Fruit fly (Drosophila melanogaster) whole organism, prepupa: ENCODE results near the gene COX7AL2.

Source experiments
- Blimp-1 ChIP-seq: fragments of 200-800 bp; sonication (Bioruptor generic); optimal IDR thresholded peaks from 3 replicates; lab custom pipeline; 2017; ENCODE audit warnings: missing biosample characterization, missing genetic modification characterization, mild to moderate bottlenecking, moderate library complexity, missing genetic modification reagents
- CG10631 ChIP-seq: fragments of 200-800 bp; sonication (Bioruptor generic); optimal IDR thresholded peaks from 2 replicates; lab custom pipeline; 2016; ENCODE audit warnings: missing biosample characterization, missing genetic modification characterization
- CG11294 ChIP-seq: fragments of 200-800 bp; sonication (Bioruptor generic); IDR thresholded peaks from 2 replicates; pipeline ENCODE4 v1.3.6; 2022; ENCODE audit warnings: missing biosample characterization, missing genetic modification characterization
- CG11902 ChIP-seq: fragments of 200-800 bp; sonication (Bioruptor generic); optimal IDR thresholded peaks from 3 replicates; lab custom pipeline; 2016; ENCODE audit warnings: missing biosample characterization, missing genetic modification characterization
- CG15336 ChIP-seq: fragments of 200-800 bp; sonication (Bioruptor generic); IDR thresholded peaks from 2 replicates; pipeline ENCODE4 v1.3.6; 2022; ENCODE audit warnings: missing biosample characterization, missing genetic modification characterization
- CG1621 ChIP-seq: fragments of 200-800 bp; sonication (Bioruptor generic); optimal IDR thresholded peaks from 3 replicates; lab custom pipeline; 2018; ENCODE audit warnings: missing biosample characterization, mild to moderate bottlenecking, missing genetic modification characterization
- CG16779 ChIP-seq: fragments of 200-800 bp; sonication (Bioruptor generic); optimal IDR thresholded peaks from 3 replicates; lab custom pipeline; 2017; ENCODE audit warnings: missing biosample characterization, mild to moderate bottlenecking, missing genetic modification characterization
- CG31627 ChIP-seq: fragments of 200-800 bp; sonication (Bioruptor generic); optimal IDR thresholded peaks from 3 replicates; lab custom pipeline; 2016; ENCODE audit warnings: missing biosample characterization, missing genetic modification characterization
- CG32006 ChIP-seq: fragments of 200-800 bp; sonication (Bioruptor generic); optimal IDR thresholded peaks from 3 replicates; lab custom pipeline; 2017; ENCODE audit warnings: missing biosample characterization, mild to moderate bottlenecking, missing genetic modification characterization
- CG34406 ChIP-seq: fragments of 200-800 bp; sonication (Bioruptor generic); optimal IDR thresholded peaks from 3 replicates; lab custom pipeline; 2016; ENCODE audit warnings: missing biosample characterization, missing genetic modification characterization
- CG3919 ChIP-seq: fragments of 200-800 bp; sonication (Bioruptor generic); optimal IDR thresholded peaks from 3 replicates; lab custom pipeline; 2016; ENCODE audit warnings: missing biosample characterization, missing genetic modification characterization
- CG6163 ChIP-seq: fragments of 200-800 bp; sonication (Bioruptor generic); IDR thresholded peaks from 3 replicates; pipeline ENCODE4 v1.3.6; 2022; ENCODE audit warnings: missing biosample characterization, missing genetic modification characterization
- CG6792 ChIP-seq: fragments of 200-800 bp; sonication (Bioruptor generic); optimal IDR thresholded peaks from 3 replicates; lab custom pipeline; 2016; ENCODE audit warnings: missing biosample characterization, missing genetic modification characterization
- CG6808 ChIP-seq: fragments of 200-800 bp; sonication (Bioruptor generic); optimal IDR thresholded peaks from 3 replicates; lab custom pipeline; 2017; ENCODE audit warnings: missing biosample characterization, missing genetic modification characterization, mild to moderate bottlenecking, moderate library complexity, missing genetic modification reagents
- CG6854 ChIP-seq: fragments of 200-800 bp; sonication (Bioruptor generic); optimal IDR thresholded peaks from 2 replicates; lab custom pipeline; 2017; ENCODE audit warnings: missing biosample characterization, mild to moderate bottlenecking, missing genetic modification characterization
- CG7368 ChIP-seq: fragments of 200-800 bp; sonication (Bioruptor generic); optimal IDR thresholded peaks from 3 replicates; lab custom pipeline; 2016; ENCODE audit warnings: missing biosample characterization, missing genetic modification characterization
- CG8119 ChIP-seq: fragments of 200-800 bp; sonication (Bioruptor generic); IDR thresholded peaks from 3 replicates; pipeline ENCODE4 v1.3.6; 2022; ENCODE audit warnings: missing biosample characterization, missing genetic modification characterization
- CG8632 ChIP-seq: fragments of 200-800 bp; sonication (Bioruptor generic); optimal IDR thresholded peaks from 3 replicates; lab custom pipeline; 2016; ENCODE audit warnings: missing biosample characterization, missing genetic modification characterization
- CG9139 ChIP-seq: fragments of 200-800 bp; sonication (Bioruptor generic); optimal IDR thresholded peaks from 3 replicates; lab custom pipeline; 2017; ENCODE audit warnings: missing biosample characterization, mild to moderate bottlenecking, missing genetic modification characterization
- Eip75B ChIP-seq: fragments of 200-800 bp; sonication (Bioruptor generic); optimal IDR thresholded peaks from 3 replicates; lab custom pipeline; 2016; ENCODE audit warnings: missing biosample characterization, missing genetic modification characterization
- Ets21C ChIP-seq: fragments of 200-800 bp; sonication (Bioruptor generic); optimal IDR thresholded peaks from 3 replicates; lab custom pipeline; 2016; ENCODE audit warnings: missing biosample characterization, missing genetic modification characterization
- Ets96B ChIP-seq: fragments of 200-800 bp; optimal IDR thresholded peaks from 2 replicates; lab custom pipeline; 2019; ENCODE audit warnings: missing biosample characterization, mild to moderate bottlenecking, missing genetic modification characterization, moderate library complexity
- Hr38 ChIP-seq: sonication (Bioruptor generic); optimal IDR thresholded peaks from 2 replicates; lab custom pipeline; 2016; ENCODE audit warnings: missing biosample characterization, missing genetic modification characterization
- Lpt ChIP-seq: fragments of 200-800 bp; sonication (Bioruptor generic); optimal IDR thresholded peaks from 3 replicates; lab custom pipeline; 2016; ENCODE audit warnings: missing biosample characterization, missing genetic modification characterization
- Met ChIP-seq: fragments of 200-800 bp; sonication (Bioruptor generic); optimal IDR thresholded peaks from 3 replicates; lab custom pipeline; 2016; ENCODE audit warnings: missing biosample characterization, missing genetic modification characterization
- OdsH ChIP-seq: fragments of 200-800 bp; sonication (Bioruptor generic); optimal IDR thresholded peaks from 3 replicates; lab custom pipeline; 2016; ENCODE audit warnings: missing biosample characterization, missing genetic modification characterization
- Smox ChIP-seq: fragments of 200-800 bp; sonication (Bioruptor generic); optimal IDR thresholded peaks from 3 replicates; lab custom pipeline; 2016; ENCODE audit warnings: missing biosample characterization, missing genetic modification characterization
- Sox102F ChIP-seq: fragments of 200-800 bp; sonication (Bioruptor generic); optimal IDR thresholded peaks from 2 replicates; lab custom pipeline; 2016; ENCODE audit warnings: missing biosample characterization, mild to moderate bottlenecking, missing genetic modification characterization
- Sox15 ChIP-seq: fragments of 200-800 bp; sonication (Bioruptor generic); optimal IDR thresholded peaks from 3 replicates; lab custom pipeline; 2016; ENCODE audit warnings: missing biosample characterization, missing genetic modification characterization
- achi ChIP-seq: fragments of 200-800 bp; sonication (Bioruptor generic); optimal IDR thresholded peaks from 3 replicates; lab custom pipeline; 2016; ENCODE audit warnings: missing biosample characterization, missing genetic modification characterization
- acj6 ChIP-seq: fragments of 200-800 bp; sonication (Bioruptor generic); optimal IDR thresholded peaks from 3 replicates; lab custom pipeline; 2016; ENCODE audit warnings: missing biosample characterization, missing genetic modification characterization
- cyc ChIP-seq: fragments of 200-800 bp; sonication (Bioruptor generic); optimal IDR thresholded peaks from 3 replicates; lab custom pipeline; 2016; ENCODE audit warnings: missing biosample characterization, missing genetic modification characterization
- dac ChIP-seq: fragments of 200-800 bp; sonication (Bioruptor generic); optimal IDR thresholded peaks from 2 replicates; lab custom pipeline; 2017; ENCODE audit warnings: missing biosample characterization, mild to moderate bottlenecking, missing genetic modification characterization
- dsx ChIP-seq: fragments of 200-800 bp; optimal IDR thresholded peaks from 3 replicates; lab custom pipeline; 2019; ENCODE audit warnings: missing biosample characterization, mild to moderate bottlenecking, missing genetic modification characterization, moderate library complexity; ENCODE audit not compliant: poor library complexity, severe bottlenecking
- eg ChIP-seq: fragments of 200-800 bp; sonication (Bioruptor generic); IDR thresholded peaks from 3 replicates; pipeline ENCODE4 v1.3.6; 2022; ENCODE audit warnings: missing biosample characterization, missing genetic modification characterization
- fd85E ChIP-seq: fragments of 200-800 bp; sonication (Bioruptor generic); optimal IDR thresholded peaks from 3 replicates; lab custom pipeline; 2016; ENCODE audit warnings: missing biosample characterization, missing genetic modification characterization
- fkh ChIP-seq: fragments of 200-800 bp; sonication (Bioruptor generic); optimal IDR thresholded peaks from 3 replicates; lab custom pipeline; 2017; ENCODE audit warnings: missing biosample characterization, mild to moderate bottlenecking, missing genetic modification characterization, moderate library complexity
- lz ChIP-seq: fragments of 200-800 bp; sonication (Bioruptor generic); optimal IDR thresholded peaks from 3 replicates; lab custom pipeline; 2016; ENCODE audit warnings: missing biosample characterization, missing genetic modification characterization
- net ChIP-seq: fragments of 200-800 bp; sonication (Bioruptor generic); optimal IDR thresholded peaks from 3 replicates; lab custom pipeline; 2016; ENCODE audit warnings: missing biosample characterization, missing genetic modification characterization
- pdm3 ChIP-seq: fragments of 200-800 bp; sonication (Bioruptor generic); optimal IDR thresholded peaks from 3 replicates; lab custom pipeline; 2016; ENCODE audit warnings: missing biosample characterization, missing genetic modification characterization
- salr ChIP-seq, 2 experiments: fragments of 200-800 bp; sonication (Bioruptor generic); optimal IDR thresholded peaks; 3 replicates each; lab custom pipeline; 2016 to 2018; ENCODE audit warnings: missing biosample characterization in 2 of 2, missing genetic modification characterization in 2 of 2, mild to moderate bottlenecking in 1 of 2
- ss ChIP-seq, 2 experiments: fragments of 200-800 bp; sonication (Bioruptor generic); optimal IDR thresholded peaks; 2 replicates in 1 of 2; 3 replicates in 1 of 2; lab custom pipeline; 2017 to 2018; ENCODE audit warnings: mild to moderate bottlenecking in 2 of 2, missing biosample characterization in 2 of 2, missing genetic modification characterization in 2 of 2, moderate library complexity in 1 of 2
- topi ChIP-seq: fragments of 200-800 bp; sonication (Bioruptor generic); optimal IDR thresholded peaks from 3 replicates; lab custom pipeline; 2016; ENCODE audit warnings: missing biosample characterization, missing genetic modification characterization

Gene COX7AL2

DNA sequence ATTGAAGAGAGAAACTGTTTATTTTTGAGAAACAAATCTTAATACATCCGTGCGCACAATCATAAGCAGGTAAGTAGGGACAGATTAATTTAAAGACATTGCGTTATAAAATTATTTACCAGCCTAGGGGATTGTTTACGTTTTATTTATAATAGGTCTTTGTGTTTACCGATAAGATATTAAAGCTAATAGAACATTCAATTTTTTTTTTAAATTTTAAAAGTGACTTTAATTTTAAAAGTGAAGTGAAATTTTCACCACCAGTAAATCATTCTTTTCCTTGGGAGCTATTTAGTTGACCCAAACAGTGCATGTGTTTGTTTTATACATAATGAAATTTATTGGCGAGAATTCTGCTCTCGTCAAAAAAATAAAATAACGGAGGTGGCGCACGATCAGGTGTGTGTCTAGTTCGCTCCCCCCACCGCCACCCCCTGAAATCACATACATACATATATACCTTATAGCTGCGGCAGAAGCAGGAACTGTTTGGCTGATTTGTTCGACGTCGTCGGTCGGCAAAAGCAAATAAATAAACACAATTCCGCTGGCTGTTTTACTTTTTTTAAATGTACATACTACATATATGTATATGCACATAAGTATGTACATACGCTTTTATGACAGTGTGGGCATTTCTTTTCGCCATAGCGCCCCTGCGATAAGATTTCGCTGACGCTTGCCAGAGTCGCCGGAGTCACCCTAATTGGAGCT is 21.6 kb downstream of the COX7AL2 start (continued):
- no peak for TF ChIP-seq CG1621 (tag; lab: Kevin White, UChicago)
- peak; percentile 52; the same call in 2 of the 3 replicates for TF ChIP-seq eg (GFP tag; lab: Robert Waterston, UW)
- TF ChIP-seq CG6163 (GFP tag; lab: Robert Waterston, UW) = peak; percentile 36
- TF ChIP-seq Sox102F (GFP tag; lab: Kevin White, UChicago) = no peak
- TF ChIP-seq ss (GFP tag; optimal IDR thresholded peaks at IDR 0.05; lab: Kevin White, UChicago) = peak; percentile 38 to 66
- no peak for TF ChIP-seq Ets21C (GFP tag; lab: Kevin White, UChicago)
- no peak for TF ChIP-seq fd85E (GFP tag; lab: Kevin White, UChicago)
- peak; percentile 39 for TF ChIP-seq Sox15 (GFP tag; lab: Kevin White, UChicago)
- TF ChIP-seq Smox (GFP tag; lab: Kevin White, UChicago) = peak; percentile 64
- TF ChIP-seq CG6854 (GFP tag; lab: Kevin White, UChicago) = peak; percentile 50
- TF ChIP-seq OdsH = peak; percentile 55
- TF ChIP-seq acj6 (GFP tag; lab: Kevin White, UChicago) = peak; percentile 64
- peak; percentile 61; the same call in 1 of the 2 replicates for TF ChIP-seq CG15336 (GFP tag; lab: Robert Waterston, UW)
- TF ChIP-seq achi (GFP tag; lab: Kevin White, UChicago) = peak; percentile 63
- peak; percentile 35 for TF ChIP-seq CG6808 (GFP tag; lab: Kevin White, UChicago)
- TF ChIP-seq lz (GFP tag; lab: Kevin White, UChicago) = peak; percentile 67
- peak; percentile 60 for TF ChIP-seq Eip75B (GFP tag; lab: Kevin White, UChicago)
- peak; percentile 61 for TF ChIP-seq cyc (GFP tag; lab: Kevin White, UChicago)
- TF ChIP-seq, all 60 proteins: peak for 51

DNA sequence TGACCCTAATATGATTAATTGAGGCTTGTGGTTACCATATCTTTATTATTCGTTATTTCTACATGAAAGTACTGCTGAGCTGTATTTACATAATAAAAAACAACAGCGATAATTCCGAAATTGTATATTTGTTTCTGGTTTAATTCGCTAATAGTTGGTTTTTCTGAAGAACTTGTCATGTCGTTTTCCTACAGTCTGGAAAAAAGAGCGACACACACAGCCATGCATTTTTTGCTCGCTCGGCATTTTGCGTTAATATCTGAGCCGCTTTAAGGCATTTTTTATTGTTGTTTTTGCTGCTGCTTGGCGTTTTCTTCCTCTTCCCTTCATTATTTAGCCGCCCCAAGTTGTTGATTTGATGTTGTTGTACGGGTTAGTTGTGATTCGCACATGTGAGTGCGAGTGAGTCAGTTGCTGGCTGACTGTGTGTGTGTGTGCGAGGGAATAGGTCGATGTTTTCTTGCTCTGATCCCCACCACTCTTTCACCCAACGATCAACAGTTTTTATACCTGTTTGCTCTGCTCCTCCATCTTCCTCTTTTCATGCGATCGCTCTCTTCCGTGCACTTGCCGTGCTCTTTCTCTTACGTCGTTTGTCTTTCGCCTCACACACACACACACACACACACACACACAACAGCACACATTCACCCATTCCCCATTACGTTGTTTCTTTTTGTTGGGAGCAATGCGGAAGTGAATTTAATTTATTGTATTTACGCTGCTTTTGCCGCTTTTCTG is 22.5 kb downstream of the COX7AL2 start:
- TF ChIP-seq CG10631 (GFP tag; lab: Kevin White, UChicago) (peak; percentile 56), CG3919 (GFP tag; lab: Kevin White, UChicago) (no peak), Sox15 (GFP tag; lab: Kevin White, UChicago) (no peak), CG6163 (GFP tag; lab: Robert Waterston, UW) (peak; percentile 60; the same call in 2 of the 3 replicates), Hr38 (GFP tag; lab: Kevin White, UChicago) (no peak), CG8119 (GFP tag; lab: Robert Waterston, UW) (peak; percentile 27; the same call in 1 of the 3 replicates), CG6808 (GFP tag; lab: Kevin White, UChicago) (peak; percentile 17), Ets96B (tag; lab: Kevin White, UChicago) (peak; percentile 32), salr (GFP tag; optimal IDR thresholded peaks at IDR 0.05; lab: Kevin White, UChicago) (peak in 1 of 2 experiments; percentile 12), eg (GFP tag; lab: Robert Waterston, UW) (no peak), fkh (GFP tag; lab: Kevin White, UChicago) (no peak), CG6792 (GFP tag; lab: Kevin White, UChicago) (peak; percentile 48), CG34406 (GFP tag; lab: Kevin White, UChicago) (no peak), CG7368 (GFP tag; lab: Kevin White, UChicago) (no peak), CG16779 (tag; lab: Kevin White, UChicago) (peak; percentile 4), pdm3 (GFP tag; lab: Kevin White, UChicago) (peak; percentile 28), dac (GFP tag; lab: Kevin White, UChicago) (no peak), dsx (GFP tag; lab: Kevin White, UChicago) (peak; percentile 53), CG11902 (GFP tag; lab: Kevin White, UChicago) (no peak), OdsH (peak; percentile 63), CG31627 (peak; percentile 6), CG8632 (GFP tag; lab: Kevin White, UChicago) (peak; percentile 29), topi (GFP tag; lab: Kevin White, UChicago) (peak; percentile 51), Lpt (GFP tag; lab: Kevin White, UChicago) (peak; percentile 71), Sox102F (GFP tag; lab: Kevin White, UChicago) (peak; percentile 21), achi (GFP tag; lab: Kevin White, UChicago) (no peak), CG1621 (tag; lab: Kevin White, UChicago) (peak; percentile 65), CG9139 (GFP tag; lab: Kevin White, UChicago) (peak; percentile 30), net (no peak), Blimp-1 (GFP tag; lab: Kevin White, UChicago) (no peak), cyc (GFP tag; lab: Kevin White, UChicago) (no peak), CG32006 (GFP tag; lab: Kevin White, UChicago) (peak; percentile 9), Eip75B (GFP tag; lab: Kevin White, UChicago) (peak; percentile 9), CG11294 (GFP tag; lab: Robert Waterston, UW) (no peak), ss (GFP tag; optimal IDR thresholded peaks at IDR 0.05; lab: Kevin White, UChicago) (peak; percentile 45 to 71), CG6854 (GFP tag; lab: Kevin White, UChicago) (peak; percentile 43), acj6 (GFP tag; lab: Kevin White, UChicago) (peak; percentile 52), Met (peak; percentile 60), Ets21C (GFP tag; lab: Kevin White, UChicago) (no peak)
